Fruit fly (Drosophila melanogaster) whole organism, adult: ENCODE measurements around the gene dlg1.

Experiments
- CG11617 ChIP-seq: fragments of 200-800 bp; sonication (Bioruptor generic); optimal IDR thresholded peaks from 2 replicates; lab custom pipeline; 2017; ENCODE audit warnings: mild to moderate bottlenecking, missing biosample characterization, missing genetic modification reagents, missing genetic modification characterization
- CG7101 ChIP-seq: fragments of 200-800 bp; sonication (Bioruptor generic); optimal IDR thresholded peaks from 2 replicates; lab custom pipeline; 2018; ENCODE audit warnings: missing biosample characterization, mild to moderate bottlenecking, missing genetic modification characterization, moderate library complexity
- cic ChIP-seq: fragments of 200-800 bp; sonication (Bioruptor generic); optimal IDR thresholded peaks from 2 replicates; lab custom pipeline; 2017; ENCODE audit warnings: missing biosample characterization, mild to moderate bottlenecking, missing genetic modification characterization, moderate library complexity
- cnc ChIP-seq, 2 experiments: fragments of >200 bp; optimal IDR thresholded peaks; 2 replicates each; lab custom pipeline; 2017
- kay ChIP-seq: fragments of 200-800 bp; sonication (Bioruptor generic); peaks from one replicate; lab custom pipeline; 2016; ENCODE audit warnings: missing biosample characterization, missing genetic modification characterization, borderline replicate concordance

- TF ChIP-seq kay (no peak), CG7101 (tag; lab: Kevin White, UChicago) (no peak), CG11617 (GFP tag; lab: Kevin White, UChicago) (no peak), cnc (optimal IDR thresholded peaks at IDR 0.05; lab: Kevin White, UChicago) (no peak), cic (no peak)
These were observed 61.5 kb downstream of the dlg1 start for dm6 chrX:11430940-11431339.
